Fruit fly (Drosophila melanogaster): Measurements from ENCODE around the gene Tmhs.

DNA sequence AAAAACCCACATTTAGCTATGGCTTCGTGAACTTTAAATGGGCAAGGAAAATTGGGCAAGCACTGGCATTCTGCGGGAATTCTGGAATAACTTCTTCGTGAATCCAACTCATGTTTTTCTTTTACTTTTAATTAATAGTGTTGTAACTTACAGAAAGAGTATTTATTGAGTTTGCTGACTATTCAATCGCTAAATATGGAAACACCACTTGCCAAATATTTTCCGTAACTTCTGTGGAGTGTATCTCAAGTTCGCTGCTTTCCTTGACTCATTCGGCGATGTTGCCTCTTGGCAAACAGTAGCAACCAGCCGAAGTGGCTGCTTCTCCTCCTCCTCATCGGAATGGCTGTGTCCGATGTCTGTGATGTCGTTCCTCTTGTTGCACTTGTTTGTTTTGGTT, 19.8 kb downstream of the Tmhs start:
- peak; percentile 2 for TF ChIP-seq fru (GFP tag; optimal IDR thresholded peaks at IDR 0.05)
- no peak for TF ChIP-seq sage (GFP tag; optimal IDR thresholded peaks at IDR 0.05)
- no peak for TF ChIP-seq rgr (GFP tag; optimal IDR thresholded peaks at IDR 0.05)
